Worm (Caenorhabditis elegans): ENCODE measurements around the gene clh-2.

The clh-2 gene

DNA sequence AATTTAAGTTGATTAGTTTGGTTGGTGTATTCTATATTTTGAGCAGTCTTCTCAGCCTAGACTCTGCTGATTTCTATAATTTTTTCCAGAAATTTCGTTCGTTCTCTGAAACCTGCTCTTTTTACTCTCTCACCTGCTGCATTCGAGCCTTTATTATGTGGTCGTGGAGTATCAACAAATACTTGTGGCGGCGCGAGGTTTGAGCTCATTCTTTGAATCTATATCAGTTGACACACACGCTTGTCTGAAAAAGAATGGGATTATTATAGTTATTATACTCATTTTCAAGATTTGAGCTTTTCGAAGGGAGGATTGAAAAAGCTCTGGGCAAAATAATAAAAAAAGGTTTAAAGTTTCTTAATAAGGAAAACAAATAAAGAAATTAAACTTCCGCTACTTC lies 24.3 kb downstream of the clh-2 start:
- no peak for TF ChIP-seq C06A6.2 (GFP tag; conservative IDR thresholded peaks at IDR 0.05)
- TF ChIP-seq attf-5 (GFP tag; optimal IDR thresholded peaks at IDR 0.05), result no peak
- TF ChIP-seq nhr-120 (GFP tag; IDR thresholded peaks at IDR 0.05), result no peak
- no peak for TF ChIP-seq B0035.1 (tag; optimal IDR thresholded peaks at IDR 0.05)
- TF ChIP-seq attf-6 (GFP tag; IDR thresholded peaks at IDR 0.05), result no peak
- TF ChIP-seq F23B12.7 (tag; optimal IDR thresholded peaks at IDR 0.05; ENCODE audit: insufficient read depth), result no peak
- TF ChIP-seq ztf-25 (GFP tag; IDR thresholded peaks at IDR 0.05), result no peak
- TF ChIP-seq F10E7.11 (tag; optimal IDR thresholded peaks at IDR 0.05), result no peak

DNA sequence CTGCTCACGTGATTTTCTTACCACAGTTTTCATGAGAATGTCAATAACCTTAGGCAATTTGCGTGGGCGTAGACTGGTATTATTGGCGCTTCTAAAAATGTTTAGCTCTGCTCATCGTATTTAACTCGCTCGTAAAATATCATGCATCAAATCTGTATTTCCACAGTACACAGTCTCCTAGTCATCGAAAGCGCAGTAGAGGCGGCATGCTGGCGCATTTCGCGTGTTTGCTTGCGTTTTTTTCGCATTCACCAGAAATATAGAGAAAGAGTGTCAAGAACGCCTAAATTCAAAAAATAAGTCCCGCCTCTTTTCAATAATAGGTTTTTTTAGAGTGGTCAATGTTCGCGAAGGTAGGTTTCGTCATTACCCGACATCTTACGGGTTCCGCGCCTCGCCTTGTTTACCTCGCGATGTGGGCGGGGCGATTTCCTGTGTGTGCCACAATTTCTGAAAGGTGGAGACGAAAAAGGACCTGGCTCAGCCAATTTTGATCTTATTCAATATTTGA lies 25.0 kb downstream of the clh-2 start:
- peak; percentile 95 for TF ChIP-seq C17E4.6 (GFP tag; IDR thresholded peaks at IDR 0.05)
- 0 out of 2 replicates have a peak, but pooled peaks have one; percentile 54 for TF ChIP-seq C06A6.2 (GFP tag; conservative IDR thresholded peaks at IDR 0.05)
- no peak for TF ChIP-seq nhr-27 (tag; optimal IDR thresholded peaks at IDR 0.05)
- peak; percentile 81 for TF ChIP-seq B0019.2 (GFP tag; conservative IDR thresholded peaks at IDR 0.05)
- TF ChIP-seq T26A5.8 (tag; optimal IDR thresholded peaks at IDR 0.05), result peak; percentile 87
- peak; percentile 51 for TF ChIP-seq sptf-2 (GFP tag; optimal IDR thresholded peaks at IDR 0.05)
- no peak for TF ChIP-seq ceh-58 (GFP tag; IDR thresholded peaks at IDR 0.05)
- no peak for TF ChIP-seq F57C9.4 (tag; optimal IDR thresholded peaks at IDR 0.05)
- 0 out of 2 replicates have a peak, but pooled peaks have one; percentile 75 for TF ChIP-seq bed-1 (GFP tag; IDR thresholded peaks at IDR 0.05)
- TF ChIP-seq F37B4.10 (GFP tag; IDR thresholded peaks at IDR 0.05), result 0 out of 2 replicates have a peak, but pooled peaks have one; percentile 19
- peak; percentile 98 for TF ChIP-seq D2030.7 (GFP tag; IDR thresholded peaks at IDR 0.05)
- no peak for TF ChIP-seq F57A8.1 (GFP tag; optimal IDR thresholded peaks at IDR 0.05)
- TF ChIP-seq nhr-120 (GFP tag; IDR thresholded peaks at IDR 0.05), result no peak
- TF ChIP-seq dpff-1 (tag; optimal IDR thresholded peaks at IDR 0.05), result peak; percentile 73
- no peak for TF ChIP-seq ets-4 (GFP tag; optimal IDR thresholded peaks at IDR 0.05)
- TF ChIP-seq F22D6.2 (tag; optimal IDR thresholded peaks at IDR 0.05), result no peak
- no peak for TF ChIP-seq hlh-26 (GFP tag; conservative IDR thresholded peaks at IDR 0.05)
- TF ChIP-seq tbx-9 (tag; optimal IDR thresholded peaks at IDR 0.05; ENCODE audit: borderline replicate concordance), result peak; percentile 66
- peak; percentile 98 for TF ChIP-seq B0336.3 (GFP tag; IDR thresholded peaks at IDR 0.05)
- peak; percentile 92 for TF ChIP-seq lin-26 (GFP tag; IDR thresholded peaks at IDR 0.05)
- TF ChIP-seq lsy-27 (tag; optimal IDR thresholded peaks at IDR 0.05; ENCODE audit: borderline replicate concordance, insufficient read depth), result no peak
- peak; percentile 78 for TF ChIP-seq tbp1 (GFP tag; optimal IDR thresholded peaks at IDR 0.05)
- TF ChIP-seq egl-44 (GFP tag; IDR thresholded peaks at IDR 0.05), result no peak; the same call in 1 of the 2 replicates
- peak; percentile 31 for TF ChIP-seq F23B12.7 (tag; optimal IDR thresholded peaks at IDR 0.05; ENCODE audit: insufficient read depth)
- peak; percentile 91 for TF ChIP-seq fkh-3 (tag; optimal IDR thresholded peaks at IDR 0.05)
- TF ChIP-seq ekl-4 (GFP tag; IDR thresholded peaks at IDR 0.05), result peak; percentile 94
- TF ChIP-seq ztf-3 (GFP tag; optimal IDR thresholded peaks at IDR 0.05), result no peak
- no peak for TF ChIP-seq ztf-6 (GFP tag; IDR thresholded peaks at IDR 0.05)
- TF ChIP-seq snpc-1.1 (tag; optimal IDR thresholded peaks at IDR 0.05; ENCODE audit: insufficient read depth), result peak; percentile 96
- peak; percentile 76 for TF ChIP-seq hsf-1 (GFP tag; IDR thresholded peaks at IDR 0.05)
- no peak for TF ChIP-seq ccch-3 (GFP tag; optimal IDR thresholded peaks at IDR 0.05)
- TF ChIP-seq F33H1.4 (GFP tag; IDR thresholded peaks at IDR 0.05), result peak; percentile 74
- TF ChIP-seq ztf-22 (GFP tag; optimal IDR thresholded peaks at IDR 0.05), result no peak
- TF ChIP-seq madf-10 (tag; optimal IDR thresholded peaks at IDR 0.05), result no peak
- TF ChIP-seq efl-1 (GFP tag; optimal IDR thresholded peaks at IDR 0.05), result peak; percentile 58
- TF ChIP-seq Y95B8A.8 (GFP tag; IDR thresholded peaks at IDR 0.05), result peak; percentile 94
- peak; percentile 98 for TF ChIP-seq attf-6 (GFP tag; IDR thresholded peaks at IDR 0.05)
- peak; percentile 96 for TF ChIP-seq F49E8.2 (tag; optimal IDR thresholded peaks at IDR 0.05; ENCODE audit: insufficient read depth)
- TF ChIP-seq ztf-25 (GFP tag; IDR thresholded peaks at IDR 0.05), result 0 out of 2 replicates have a peak, but pooled peaks have one; percentile 61
- TF ChIP-seq pbrm-1 (GFP tag; IDR thresholded peaks at IDR 0.05), result peak; percentile 96
- no peak for TF ChIP-seq sea-2 (GFP tag; IDR thresholded peaks at IDR 0.05)
- peak; percentile 85 for TF ChIP-seq rcor-1 (GFP tag; IDR thresholded peaks at IDR 0.05)
- no peak for TF ChIP-seq dpl-1 (GFP tag; optimal IDR thresholded peaks at IDR 0.05)
